Worm (Caenorhabditis elegans): Measurements from ENCODE around the gene pkhm-2.

pkhm-2 gene

ce11 chrX:15200720-15201119 is 19.5 kb upstream of the pkhm-2 start (continued):
- no peak for TF ChIP-seq daf-12 (tag; optimal IDR thresholded peaks at IDR 0.05)
- TF ChIP-seq fkh-10 (GFP tag; optimal IDR thresholded peaks at IDR 0.05): no peak
- TF ChIP-seq set-16 (GFP tag; IDR thresholded peaks at IDR 0.05): peak; percentile 25; the same call in 1 of the 2 replicates
- TF ChIP-seq T26A8.4 (GFP tag; IDR thresholded peaks at IDR 0.05): peak; percentile 94
- TF ChIP-seq lin-38 (GFP tag; IDR thresholded peaks at IDR 0.05): peak; percentile 81
- TF ChIP-seq daf-16 (GFP tag; optimal IDR thresholded peaks at IDR 0.05): peak; percentile 82 to 83
- TF ChIP-seq daf-16 (tag; optimal IDR thresholded peaks at IDR 0.05): peak; percentile 81
- TF ChIP-seq skn-1 (tag; optimal IDR thresholded peaks at IDR 0.05): no peak
- TF ChIP-seq spr-3 (GFP tag; optimal IDR thresholded peaks at IDR 0.05): peak; percentile 76
- TF ChIP-seq zip-2 (tag; optimal IDR thresholded peaks at IDR 0.05): peak; percentile 77
- peak; percentile 61 for TF ChIP-seq F37D6.2 (tag; optimal IDR thresholded peaks at IDR 0.05)
- peak; percentile 69 for TF ChIP-seq Y105C5A.15 (GFP tag; IDR thresholded peaks at IDR 0.05)
- TF ChIP-seq mes-2 (tag; optimal IDR thresholded peaks at IDR 0.05; ENCODE audit: poor library complexity, severe bottlenecking): no peak
- no peak for TF ChIP-seq pqm-1 (tag; optimal IDR thresholded peaks at IDR 0.05)
- TF ChIP-seq hlh-11 (tag; optimal IDR thresholded peaks at IDR 0.05): no peak
- TF ChIP-seq nhr-111 (GFP tag; optimal IDR thresholded peaks at IDR 0.05): no peak
- no peak for TF ChIP-seq ceh-32 (tag; optimal IDR thresholded peaks at IDR 0.05; ENCODE audit: poor library complexity)
- no peak for TF ChIP-seq zag-1 (tag; optimal IDR thresholded peaks at IDR 0.05)
- TF ChIP-seq dmd-6 (GFP tag; IDR thresholded peaks at IDR 0.05): peak; percentile 86
- no peak for TF ChIP-seq egl-27 (tag; optimal IDR thresholded peaks at IDR 0.05)
- TF ChIP-seq R02D3.7 (tag; optimal IDR thresholded peaks at IDR 0.05): no peak
- no peak for TF ChIP-seq aha-1 (tag)
- TF ChIP-seq F10B5.3 (tag; optimal IDR thresholded peaks at IDR 0.05): peak; percentile 36
- TF ChIP-seq ces-1 (GFP tag; optimal IDR thresholded peaks at IDR 0.05): no peak
- TF ChIP-seq lim-7 (GFP tag; IDR thresholded peaks at IDR 0.05): peak; percentile 96
- TF ChIP-seq nhr-11 (tag; optimal IDR thresholded peaks at IDR 0.05): peak; percentile 59
- TF ChIP-seq nhr-28 (tag; optimal IDR thresholded peaks at IDR 0.05): peak; percentile 54
- TF ChIP-seq lin-1 (GFP tag; IDR thresholded peaks at IDR 0.05): peak; percentile 82
- TF ChIP-seq php-3 (GFP tag; IDR thresholded peaks at IDR 0.05): peak; percentile 79
- TF ChIP-seq Y75B8A.6 (GFP tag; IDR thresholded peaks at IDR 0.05): peak; percentile 62; the same call in 1 of the 2 replicates
- TF ChIP-seq ctbp-1 (GFP tag; IDR thresholded peaks at IDR 0.05): peak; percentile 94
- TF ChIP-seq zfp-3 (GFP tag; conservative IDR thresholded peaks at IDR 0.05): peak; percentile 87
- TF ChIP-seq ZK546.5 (tag; optimal IDR thresholded peaks at IDR 0.05): no peak
- peak; percentile 68 for TF ChIP-seq gei-8 (GFP tag; optimal IDR thresholded peaks at IDR 0.05)
- 0 out of 2 replicates have a peak, but pooled peaks have one; percentile 58 for TF ChIP-seq saeg-2 (GFP tag; IDR thresholded peaks at IDR 0.05)
- no peak for TF ChIP-seq zip-11 (GFP tag; IDR thresholded peaks at IDR 0.05)
- TF ChIP-seq sdz-12 (GFP tag; optimal IDR thresholded peaks at IDR 0.05): peak; percentile 63
- TF ChIP-seq duxl-1 (tag; optimal IDR thresholded peaks at IDR 0.05; ENCODE audit: poor library complexity): peak; percentile 91
- no peak for TF ChIP-seq lin-39 (tag; optimal IDR thresholded peaks at IDR 0.05)
- peak; percentile 70 for TF ChIP-seq T20F7.1 (GFP tag; optimal IDR thresholded peaks at IDR 0.05)
- peak; percentile 91; the same call in 1 of the 2 replicates for TF ChIP-seq ceh-44 (GFP tag; IDR thresholded peaks at IDR 0.05)
- TF ChIP-seq tra-1 (GFP tag; IDR thresholded peaks at IDR 0.05): peak; percentile 93
- peak; percentile 90 for TF ChIP-seq Y48G9A.11 (GFP tag; IDR thresholded peaks at IDR 0.05)
- TF ChIP-seq lin-13 (GFP tag; optimal IDR thresholded peaks at IDR 0.05): peak; percentile 76
- no peak for TF ChIP-seq fos-1 (tag; optimal IDR thresholded peaks at IDR 0.05)
- peak; percentile 84 for TF ChIP-seq F44E2.7 (GFP tag; IDR thresholded peaks at IDR 0.05)
- peak; percentile 90 for TF ChIP-seq D1046.2 (GFP tag; IDR thresholded peaks at IDR 0.05)
- peak; percentile 17 for TF ChIP-seq dpl-1 (GFP tag; optimal IDR thresholded peaks at IDR 0.05)
- TF ChIP-seq unc-62 (GFP tag; optimal IDR thresholded peaks at IDR 0.05 in 1 of 2): peak in 1 of 2 experiments; percentile 81
- no peak for TF ChIP-seq unc-62 (tag; optimal IDR thresholded peaks at IDR 0.05)
- TF ChIP-seq lin-29 (GFP tag; IDR thresholded peaks at IDR 0.05): peak; percentile 78
- peak; percentile 80 for TF ChIP-seq dve-1 (tag; optimal IDR thresholded peaks at IDR 0.05; ENCODE audit: insufficient read depth)
